Worm (Caenorhabditis elegans) whole organism, midembryonic: Measurements from ENCODE around the gene ZK381.2.

Experiments used
- cog-1 ChIP-seq: sonication (generic microtip); optimal IDR thresholded peaks from 2 replicates; lab custom pipeline; 2016; ENCODE audit warnings: missing genetic modification characterization, missing compliant biosample characterization
- flt-1 ChIP-seq: fragments of 200-800 bp; sonication (Bioruptor generic); IDR thresholded peaks from 2 replicates; pipeline ENCODE4 v1.3.6; 2022; ENCODE audit warnings: missing genetic modification characterization, missing compliant biosample characterization
- klf-2 ChIP-seq: fragments of 200-800 bp; sonication (Bioruptor generic); conservative IDR thresholded peaks from 2 replicates; pipeline ENCODE4 v1.3.6; 2022; ENCODE audit warnings: missing genetic modification reagents, missing genetic modification characterization, missing compliant biosample characterization
- med-1 ChIP-seq: sonication (generic microtip); optimal IDR thresholded peaks from 2 replicates; lab custom pipeline; 2017; ENCODE audit warnings: missing genetic modification characterization, mild to moderate bottlenecking, missing compliant biosample characterization, antibody characterized with exemption, missing genetic modification reagents; ENCODE audit not compliant: insufficient read depth
- ztf-23 ChIP-seq: fragments of 200-800 bp; sonication (Bioruptor generic); IDR thresholded peaks from 2 replicates; pipeline ENCODE4 v1.3.6; 2022; ENCODE audit warnings: missing genetic modification reagents, missing genetic modification characterization, missing compliant biosample characterization
- ztf-29 ChIP-seq: fragments of 200-800 bp; sonication (Bioruptor generic); IDR thresholded peaks from 2 replicates; pipeline ENCODE4 v1.3.6; 2022; ENCODE audit warnings: missing genetic modification reagents, missing genetic modification characterization, missing compliant biosample characterization

- TF ChIP-seq med-1 (GFP tag; lab: Kevin White, UChicago) = no peak
- no peak for TF ChIP-seq ztf-23 (GFP tag; lab: Robert Waterston, UW)
- no peak for TF ChIP-seq cog-1 (tag; lab: Kevin White, UChicago)
- no peak for TF ChIP-seq ztf-29
- no peak for TF ChIP-seq klf-2
- no peak for TF ChIP-seq flt-1 (GFP tag; lab: Robert Waterston, UW)
Measured at ce11 chrIV:6920063-6920462, 45.2 kb upstream of the ZK381.2 start, which contains the start of gene T22D1.18.
